Fruit fly (Drosophila melanogaster): ENCODE results near the gene CG15529.

DNA sequence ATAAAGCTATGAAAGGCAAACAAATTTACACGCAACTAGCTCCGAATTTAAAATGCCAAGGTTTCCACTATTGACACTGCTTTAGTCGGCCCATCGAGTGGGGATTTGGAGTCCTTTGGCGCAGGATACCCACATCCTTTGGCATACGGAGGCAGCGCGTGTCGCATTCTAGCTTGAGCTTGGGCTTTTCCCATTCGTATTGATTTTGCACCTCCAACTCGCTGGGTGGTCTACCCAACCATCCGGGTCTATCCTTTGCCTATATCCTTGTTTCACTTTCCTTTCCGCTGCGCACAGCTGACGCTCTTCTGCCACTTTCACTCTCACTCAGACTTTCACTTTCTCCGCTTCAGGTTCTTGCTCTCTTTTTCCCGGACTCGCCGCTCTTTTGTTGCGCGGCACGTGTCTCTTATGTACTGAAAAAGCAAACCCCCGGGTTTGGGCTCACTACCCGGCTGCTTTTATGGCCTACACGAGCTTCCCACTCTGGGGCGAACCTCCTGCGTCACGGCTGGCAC lies 37.5 kb upstream of the CG15529 start:
- TF ChIP-seq br (GFP tag; optimal IDR thresholded peaks at IDR 0.05): no peak
- TF ChIP-seq sv (GFP tag; optimal IDR thresholded peaks at IDR 0.05): no peak
- no peak for TF ChIP-seq HLH106 (tag; optimal IDR thresholded peaks at IDR 0.05)
- no peak for TF ChIP-seq psq (GFP tag; optimal IDR thresholded peaks at IDR 0.05)
- TF ChIP-seq Dif (GFP tag; optimal IDR thresholded peaks at IDR 0.05; ENCODE audit: partially characterized antibody): no peak
- no peak for TF ChIP-seq Myc (optimal IDR thresholded peaks at IDR 0.05)
- TF ChIP-seq Hnf4 (GFP tag; optimal IDR thresholded peaks at IDR 0.05): no peak
- no peak for TF ChIP-seq foxo (GFP tag; optimal IDR thresholded peaks at IDR 0.05)
